Worm (Caenorhabditis elegans) whole organism, late embryonic: Measurements from ENCODE around the gene tag-241.

Source experiments
- ama-1 ChIP-seq: fragments of 150-350 bp; optimal IDR thresholded peaks from 2 replicates; lab custom pipeline; 2014
- ceh-19 ChIP-seq: fragments of 200-800 bp; sonication (Bioruptor generic); optimal IDR thresholded peaks from 2 replicates; lab custom pipeline; 2018; ENCODE audit warnings: mild to moderate bottlenecking, missing genetic modification characterization, missing compliant biosample characterization
- gmeb-2 ChIP-seq: sonication (generic microtip); optimal IDR thresholded peaks from 2 replicates; lab custom pipeline; 2016; ENCODE audit warnings: missing genetic modification characterization, inconsistent platforms, missing compliant biosample characterization
- pag-3 ChIP-seq: sonication (generic microtip); optimal IDR thresholded peaks from 2 replicates; lab custom pipeline; 2016; ENCODE audit warnings: missing compliant biosample characterization, missing genetic modification characterization, borderline replicate concordance
- pax-1 ChIP-seq: fragments of 150-350 bp; optimal IDR thresholded peaks from 2 replicates; lab custom pipeline; 2014; ENCODE audit warnings: missing biosample characterization, missing genetic modification characterization
- pha-4 ChIP-seq: fragments of 150-350 bp; optimal IDR thresholded peaks from 2 replicates; lab custom pipeline; 2018; ENCODE audit warnings: missing biosample characterization, missing genetic modification reagents, missing genetic modification characterization
- rnt-1 ChIP-seq: sonication (generic microtip); optimal IDR thresholded peaks from 2 replicates; lab custom pipeline; 2016; ENCODE audit warnings: missing genetic modification characterization, missing compliant biosample characterization
- sox-4 ChIP-seq: sonication (generic microtip); optimal IDR thresholded peaks from 2 replicates; lab custom pipeline; 2017; ENCODE audit warnings: mild to moderate bottlenecking, missing genetic modification characterization, inconsistent platforms, missing compliant biosample characterization
- tbx-2 ChIP-seq: sonication (generic microtip); optimal IDR thresholded peaks from 2 replicates; lab custom pipeline; 2016; ENCODE audit warnings: missing genetic modification characterization, missing compliant biosample characterization
- ttx-3 ChIP-seq: sonication (generic microtip); optimal IDR thresholded peaks from 2 replicates; lab custom pipeline; 2016; ENCODE audit warnings: missing genetic modification reagents, missing genetic modification characterization, missing compliant biosample characterization
- unc-3 ChIP-seq, 2 experiments: fragments of 200-800 bp in 1 of 2; sonication (Bioruptor generic) in 1 of 2; sonication (generic microtip) in 1 of 2; conservative IDR thresholded peaks in 1 of 2; optimal IDR thresholded peaks in 1 of 2; 2 replicates each; pipeline versions ENCODE4 v1.3.6 to Lab custom; 2016 to 2022; ENCODE audit warnings: missing compliant biosample characterization in 2 of 2, missing genetic modification characterization in 2 of 2, missing genetic modification reagents in 1 of 2
- unc-55 ChIP-seq: sonication (generic microtip); optimal IDR thresholded peaks from 2 replicates; lab custom pipeline; 2017; ENCODE audit warnings: missing biosample characterization, missing genetic modification reagents, missing genetic modification characterization
- unc-86 ChIP-seq: sonication (generic microtip); optimal IDR thresholded peaks from 2 replicates; lab custom pipeline; 2016; ENCODE audit warnings: missing genetic modification characterization, missing compliant biosample characterization

- no peak for TF ChIP-seq pag-3
- no peak for TF ChIP-seq rnt-1 (tag; lab: Kevin White, UChicago)
- no peak for TF ChIP-seq unc-86 (tag; lab: Kevin White, UChicago)
- no peak for TF ChIP-seq sox-4 (tag; lab: Kevin White, UChicago)
- TF ChIP-seq unc-3 (GFP tag; conservative IDR thresholded peaks at IDR 0.05; lab: Robert Waterston, UW), result no peak
- TF ChIP-seq unc-3 (tag; optimal IDR thresholded peaks at IDR 0.05; lab: Kevin White, UChicago), result no peak
- TF ChIP-seq pax-1 (tag; lab: Kevin White, UChicago), result no peak
- no peak for TF ChIP-seq ceh-19 (GFP tag; lab: Kevin White, UChicago)
- TF ChIP-seq ttx-3 (tag; lab: Kevin White, UChicago), result no peak
- no peak for TF ChIP-seq tbx-2 (tag; lab: Kevin White, UChicago)
- TF ChIP-seq unc-55, result no peak
- TF ChIP-seq ama-1, result no peak
- no peak for TF ChIP-seq pha-4 (tag; lab: Kevin White, UChicago)
- TF ChIP-seq gmeb-2 (tag; lab: Kevin White, UChicago), result no peak
Observed at ce11 chrX:11837378-11837777, 13.6 kb downstream of the tag-241 start, which contains the start of gene taf-7.1.
